Worm (Caenorhabditis elegans): ENCODE data around the gene W08G11.3.

Gene W08G11.3

DNA sequence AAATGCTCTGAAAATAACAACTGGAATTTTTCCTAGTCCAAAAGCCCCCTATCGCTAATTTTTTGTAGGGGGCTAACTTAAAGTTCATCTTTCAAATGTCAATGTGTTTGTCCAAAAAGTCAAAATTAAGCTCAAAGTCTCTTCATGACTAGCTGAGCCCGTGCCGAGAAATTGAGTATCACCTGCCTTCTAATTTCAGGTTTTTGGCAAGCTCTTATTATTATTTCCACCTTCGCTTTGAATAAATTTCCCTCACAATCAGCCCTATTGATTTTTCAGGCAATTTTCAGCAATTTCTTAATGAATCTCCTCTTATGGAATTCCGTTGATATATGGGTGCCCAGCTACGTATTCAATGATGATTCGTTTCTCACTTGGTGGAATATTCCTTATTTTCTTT lies 31.9 kb downstream of the W08G11.3 start, which contains the start of gene sre-36:
Gene sre-36, plus strand, starts transcription at position 301 of the 400 bp plus-strand sequence.
- TF ChIP-seq T22C8.4 (GFP tag; IDR thresholded peaks at IDR 0.05) (no peak), tab-1 (GFP tag; IDR thresholded peaks at IDR 0.05) (no peak), flt-1 (GFP tag; IDR thresholded peaks at IDR 0.05) (no peak), ztf-29 (GFP tag; IDR thresholded peaks at IDR 0.05) (no peak), cog-1 (tag; optimal IDR thresholded peaks at IDR 0.05) (no peak), ztf-23 (GFP tag; IDR thresholded peaks at IDR 0.05) (no peak)

- TF ChIP-seq cog-1 (tag; optimal IDR thresholded peaks at IDR 0.05) (peak; percentile 9), ztf-23 (GFP tag; IDR thresholded peaks at IDR 0.05) (peak; percentile 81), ref-1 (GFP tag; conservative IDR thresholded peaks at IDR 0.05) (no peak), flt-1 (GFP tag; IDR thresholded peaks at IDR 0.05) (peak; percentile 74), tab-1 (GFP tag; IDR thresholded peaks at IDR 0.05) (no peak), med-1 (GFP tag; optimal IDR thresholded peaks at IDR 0.05; ENCODE audit: insufficient read depth) (no peak), klf-2 (GFP tag; conservative IDR thresholded peaks at IDR 0.05) (no peak), ztf-29 (GFP tag; IDR thresholded peaks at IDR 0.05) (no peak)
Observed at ce11 chrV:16401519-16401918, 34.0 kb downstream of the W08G11.3 start, which contains the start of gene F13A7.14. TSS of gene F13A7.14 (plus strand) at chrV:16401891.

ce11 chrV:16403974-16404373 lies 36.5 kb downstream of the W08G11.3 start, which contains the start of gene syp-1:
TSS of gene syp-1 (plus strand) at chrV:16404274.
- TF ChIP-seq ztf-29 (GFP tag; IDR thresholded peaks at IDR 0.05) (no peak), ref-1 (GFP tag; conservative IDR thresholded peaks at IDR 0.05) (no peak), ztf-23 (GFP tag; IDR thresholded peaks at IDR 0.05) (no peak), flt-1 (GFP tag; IDR thresholded peaks at IDR 0.05) (no peak), cog-1 (tag; optimal IDR thresholded peaks at IDR 0.05) (no peak), tab-1 (GFP tag; IDR thresholded peaks at IDR 0.05) (no peak), T22C8.4 (GFP tag; IDR thresholded peaks at IDR 0.05) (no peak), med-1 (GFP tag; optimal IDR thresholded peaks at IDR 0.05; ENCODE audit: insufficient read depth) (no peak), klf-2 (GFP tag; conservative IDR thresholded peaks at IDR 0.05) (no peak)

DNA sequence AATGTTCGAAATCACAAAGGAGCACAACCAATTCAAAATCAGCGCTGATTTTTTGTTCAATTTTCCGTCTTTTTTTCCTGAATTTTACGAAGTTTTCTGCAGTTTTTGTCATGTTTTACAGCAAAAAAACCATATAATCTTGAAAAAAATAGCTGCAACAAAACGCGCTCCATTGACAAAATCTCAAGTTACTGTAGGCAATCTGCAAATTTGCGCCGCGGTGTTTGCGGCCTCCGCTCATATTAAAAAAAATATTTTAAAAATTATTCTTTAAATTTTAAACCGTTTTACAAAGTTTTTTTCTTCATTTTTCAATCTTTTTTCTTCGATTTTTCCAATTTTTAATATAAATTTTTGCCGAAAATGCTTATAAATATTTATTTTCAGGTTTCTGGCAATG lies 37.9 kb downstream of the W08G11.3 start:
- no peak for TF ChIP-seq T22C8.4 (GFP tag; IDR thresholded peaks at IDR 0.05)
- TF ChIP-seq cog-1 (tag; optimal IDR thresholded peaks at IDR 0.05), result no peak
- TF ChIP-seq ztf-29 (GFP tag; IDR thresholded peaks at IDR 0.05), result no peak
- TF ChIP-seq med-1 (GFP tag; optimal IDR thresholded peaks at IDR 0.05; ENCODE audit: insufficient read depth), result no peak
- TF ChIP-seq flt-1 (GFP tag; IDR thresholded peaks at IDR 0.05), result no peak
- TF ChIP-seq tab-1 (GFP tag; IDR thresholded peaks at IDR 0.05), result no peak

DNA sequence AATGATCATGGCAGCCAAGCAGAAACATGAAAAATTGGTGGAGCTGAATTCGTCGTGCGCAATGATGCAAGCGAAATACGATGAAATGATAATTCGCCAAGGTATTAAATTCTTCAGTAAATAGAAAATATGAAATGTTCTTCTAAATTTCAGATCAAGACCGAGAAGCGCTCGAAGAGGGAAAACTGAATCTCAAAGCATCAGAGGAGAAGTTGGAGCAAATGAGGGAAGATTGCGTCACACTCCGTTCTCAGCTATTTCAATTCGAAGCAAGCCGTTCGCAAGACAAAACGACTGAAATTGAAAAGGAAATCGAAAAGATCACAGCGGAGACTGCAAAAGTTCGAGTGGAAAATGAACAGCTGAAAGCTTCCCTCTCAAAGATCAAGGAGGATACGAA lies 38.9 kb downstream of the W08G11.3 start:
- TF ChIP-seq tab-1 (GFP tag; IDR thresholded peaks at IDR 0.05) (no peak), ref-1 (GFP tag; conservative IDR thresholded peaks at IDR 0.05) (no peak), ztf-23 (GFP tag; IDR thresholded peaks at IDR 0.05) (no peak), ztf-29 (GFP tag; IDR thresholded peaks at IDR 0.05) (no peak), klf-2 (GFP tag; conservative IDR thresholded peaks at IDR 0.05) (no peak), med-1 (GFP tag; optimal IDR thresholded peaks at IDR 0.05; ENCODE audit: insufficient read depth) (no peak), T22C8.4 (GFP tag; IDR thresholded peaks at IDR 0.05) (no peak), flt-1 (GFP tag; IDR thresholded peaks at IDR 0.05) (no peak), cog-1 (tag; optimal IDR thresholded peaks at IDR 0.05) (no peak)

ce11 chrV:16407663-16408062 lies 40.2 kb downstream of the W08G11.3 start, which contains the start of gene F26D2.3:
TSS of gene F26D2.3 (plus strand) at chrV:16407963.
- TF ChIP-seq cog-1 (tag; optimal IDR thresholded peaks at IDR 0.05), result no peak
- TF ChIP-seq ztf-23 (GFP tag; IDR thresholded peaks at IDR 0.05), result no peak

DNA sequence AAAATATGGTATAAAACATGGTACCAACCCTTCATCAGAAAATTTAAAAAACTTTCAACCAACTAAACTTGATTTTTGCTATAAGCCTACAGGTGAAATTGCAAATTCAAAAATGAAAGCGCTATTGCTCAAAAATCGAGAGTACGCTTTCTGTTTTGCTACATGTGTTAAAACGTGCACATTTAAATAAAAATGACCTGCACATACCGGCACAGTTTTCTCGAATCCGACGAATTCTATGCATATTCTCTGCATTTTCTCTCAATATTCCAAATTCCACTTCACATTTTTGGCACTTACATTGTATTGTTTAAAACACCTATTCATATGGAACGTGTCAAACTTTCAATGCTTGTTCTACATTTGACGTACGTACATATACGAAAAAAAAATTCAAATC lies 43.0 kb downstream of the W08G11.3 start, which contains the start of gene srh-145:
Gene srh-145, plus strand, starts transcription at position 193 of the 400 bp plus-strand sequence.
- TF ChIP-seq klf-2 (GFP tag; conservative IDR thresholded peaks at IDR 0.05) (no peak), cog-1 (tag; optimal IDR thresholded peaks at IDR 0.05) (no peak), tab-1 (GFP tag; IDR thresholded peaks at IDR 0.05) (no peak), ztf-23 (GFP tag; IDR thresholded peaks at IDR 0.05) (no peak), T22C8.4 (GFP tag; IDR thresholded peaks at IDR 0.05) (no peak), flt-1 (GFP tag; IDR thresholded peaks at IDR 0.05) (no peak)

- TF ChIP-seq ztf-29 (GFP tag; IDR thresholded peaks at IDR 0.05) (no peak), klf-2 (GFP tag; conservative IDR thresholded peaks at IDR 0.05) (no peak), ref-1 (GFP tag; conservative IDR thresholded peaks at IDR 0.05) (no peak), cog-1 (tag; optimal IDR thresholded peaks at IDR 0.05) (no peak), med-1 (GFP tag; optimal IDR thresholded peaks at IDR 0.05; ENCODE audit: insufficient read depth) (no peak), flt-1 (GFP tag; IDR thresholded peaks at IDR 0.05) (no peak)
Observed at ce11 chrV:16417014-16417413, 49.5 kb downstream of the W08G11.3 start, which contains the start of gene str-55. TSS of gene str-55 (minus strand) at chrV:16417114.

DNA sequence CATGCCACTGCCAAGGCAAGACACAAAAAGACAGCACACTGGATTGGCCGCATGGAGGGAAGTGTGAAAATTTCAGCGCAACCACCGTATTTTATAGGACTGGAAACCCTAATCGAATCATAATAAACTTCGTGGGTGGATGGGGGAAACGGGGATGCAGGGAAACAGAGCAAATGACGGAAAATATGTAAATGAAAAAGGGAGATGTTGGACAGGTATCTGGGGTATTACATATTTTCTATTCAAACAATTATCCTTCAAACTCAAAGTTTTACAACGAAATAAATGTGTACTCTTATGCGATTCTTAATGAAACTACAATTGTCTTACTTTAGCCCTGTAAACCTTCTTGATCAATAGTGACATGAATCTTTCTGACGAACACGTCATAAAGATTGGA lies 52.3 kb downstream of the W08G11.3 start, which contains the start of gene F26D2.16:
Gene F26D2.16, minus strand, starts transcription at position 101 of the 400 bp plus-strand sequence.
- TF ChIP-seq tab-1 (GFP tag; IDR thresholded peaks at IDR 0.05) (no peak), med-1 (GFP tag; optimal IDR thresholded peaks at IDR 0.05; ENCODE audit: insufficient read depth) (no peak), cog-1 (tag; optimal IDR thresholded peaks at IDR 0.05) (no peak), ref-1 (GFP tag; conservative IDR thresholded peaks at IDR 0.05) (no peak), flt-1 (GFP tag; IDR thresholded peaks at IDR 0.05) (no peak), ztf-29 (GFP tag; IDR thresholded peaks at IDR 0.05) (no peak), ztf-23 (GFP tag; IDR thresholded peaks at IDR 0.05) (no peak)

DNA sequence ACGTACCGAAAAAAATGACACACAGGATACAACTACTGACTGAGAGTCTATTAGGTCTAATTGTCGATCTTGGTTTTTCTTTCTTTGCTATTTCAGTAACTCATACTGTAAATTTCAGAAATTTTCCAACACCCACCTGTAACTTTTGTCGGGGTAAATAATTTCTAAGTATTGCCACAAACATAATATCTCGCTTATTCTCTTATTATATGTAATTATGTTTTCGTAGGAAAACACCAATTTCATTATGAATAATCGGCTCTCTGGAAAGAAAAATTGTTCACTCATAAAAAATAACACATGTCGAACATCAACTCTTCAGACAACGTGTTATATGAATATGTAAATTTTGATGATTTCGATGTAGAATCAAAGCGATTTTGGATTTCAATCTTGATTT lies 53.2 kb downstream of the W08G11.3 start, which contains the start of gene srw-48:
Gene srw-48, plus strand, starts transcription at position 301 of the 400 bp plus-strand sequence.
- TF ChIP-seq ztf-29 (GFP tag; IDR thresholded peaks at IDR 0.05) (no peak), flt-1 (GFP tag; IDR thresholded peaks at IDR 0.05) (no peak), T22C8.4 (GFP tag; IDR thresholded peaks at IDR 0.05) (no peak), ref-1 (GFP tag; conservative IDR thresholded peaks at IDR 0.05) (no peak), med-1 (GFP tag; optimal IDR thresholded peaks at IDR 0.05; ENCODE audit: insufficient read depth) (no peak), klf-2 (GFP tag; conservative IDR thresholded peaks at IDR 0.05) (no peak)
